Worm (Caenorhabditis elegans): ENCODE results near the gene F25B3.2.

Gene F25B3.2

DNA sequence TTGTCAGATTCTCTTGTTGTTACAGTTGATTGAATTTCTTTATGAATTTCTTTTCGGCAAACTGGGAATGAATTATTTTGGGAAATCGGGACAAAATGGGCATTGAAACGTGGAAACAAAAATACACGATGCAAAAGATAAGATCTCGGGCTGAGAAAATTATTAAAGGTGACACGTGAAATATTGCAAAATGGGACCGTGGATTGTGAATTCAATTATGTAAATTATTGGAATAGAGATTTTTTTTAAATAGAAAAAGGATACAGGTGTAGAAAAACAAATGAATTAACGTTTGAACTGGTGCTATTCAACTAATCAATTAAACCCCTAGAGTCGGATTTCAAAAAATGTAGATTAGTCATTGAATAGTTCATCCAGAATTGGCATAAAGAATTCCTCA, 8.4 kb upstream of the F25B3.2 start, which contains the start of gene F25B3.4:
Gene F25B3.4, minus strand, starts transcription at position 101 of the 400 bp plus-strand sequence.
- TF ChIP-seq isw-1 (GFP tag; IDR thresholded peaks at IDR 0.05) = no peak
- no peak for TF ChIP-seq dsc-1 (tag; optimal IDR thresholded peaks at IDR 0.05)
- no peak for TF ChIP-seq lin-39 (tag; optimal IDR thresholded peaks at IDR 0.05)
- TF ChIP-seq lsy-2 (tag; optimal IDR thresholded peaks at IDR 0.05) = no peak
- TF ChIP-seq C04F5.9 (tag; optimal IDR thresholded peaks at IDR 0.05) = no peak
- no peak for TF ChIP-seq nhr-19 (GFP tag; conservative IDR thresholded peaks at IDR 0.05)
- TF ChIP-seq ces-1 (GFP tag; optimal IDR thresholded peaks at IDR 0.05) = no peak
- no peak for TF ChIP-seq fkh-8 (tag; optimal IDR thresholded peaks at IDR 0.05)

ce11 chrV:9570197-9570596, 6.9 kb upstream of the F25B3.2 start, which contains the start of gene F25B3.5:
F25B3.5 (minus strand) TSS chrV:9570297.
- TF ChIP-seq lin-15B (tag; optimal IDR thresholded peaks at IDR 0.05) (no peak), unc-86 (tag; optimal IDR thresholded peaks at IDR 0.05) (no peak), elt-2 (tag; optimal IDR thresholded peaks at IDR 0.05) (peak; percentile 41), efl-1 (optimal IDR thresholded peaks at IDR 0.05) (no peak), efl-1 (GFP tag; optimal IDR thresholded peaks at IDR 0.05 in 1 of 2) (no peak)

DNA sequence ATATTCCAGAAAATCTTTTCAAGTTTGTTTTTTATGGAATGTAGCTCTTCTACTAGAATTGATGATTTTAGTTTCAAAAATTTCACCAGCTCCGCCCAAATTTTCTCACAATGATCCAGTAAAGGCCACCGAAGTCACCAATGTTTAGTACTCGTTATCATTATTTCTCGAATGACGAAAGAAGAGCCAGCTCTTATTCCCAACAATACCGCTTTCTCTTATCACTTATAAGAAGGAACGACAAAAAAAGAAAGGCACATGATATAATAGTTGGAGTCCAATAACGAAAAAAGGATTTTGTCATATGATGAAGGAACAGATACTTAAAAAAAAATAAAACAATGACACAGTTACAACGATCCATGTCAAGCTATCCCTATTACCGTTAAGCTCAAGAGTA, 6.0 kb upstream of the F25B3.2 start:
- TF ChIP-seq lin-39 (tag; optimal IDR thresholded peaks at IDR 0.05) = no peak
- peak; percentile 68 for TF ChIP-seq elt-2 (tag; optimal IDR thresholded peaks at IDR 0.05)

- TF ChIP-seq lir-3 (tag; optimal IDR thresholded peaks at IDR 0.05; ENCODE audit: poor library complexity) = no peak
- TF ChIP-seq blmp-1 (tag; optimal IDR thresholded peaks at IDR 0.05) = peak; percentile 30
Measured at ce11 chrV:9571673-9572072, 5.4 kb upstream of the F25B3.2 start.

- TF ChIP-seq unc-130 (tag; optimal IDR thresholded peaks at IDR 0.05) (peak; percentile 44), jun-1 (tag; optimal IDR thresholded peaks at IDR 0.05) (no peak), ztf-4 (tag; optimal IDR thresholded peaks at IDR 0.05) (peak; percentile 47), fkh-4 (tag; optimal IDR thresholded peaks at IDR 0.05; ENCODE audit: borderline replicate concordance) (no peak), nhr-85 (tag) (peak; percentile 75), aha-1 (tag; optimal IDR thresholded peaks at IDR 0.05) (no peak), ets-5 (GFP tag; IDR thresholded peaks at IDR 0.05) (no peak), ceh-63 (GFP tag; optimal IDR thresholded peaks at IDR 0.05) (no peak), nhr-237 (tag; optimal IDR thresholded peaks at IDR 0.05) (no peak), fkh-8 (tag; optimal IDR thresholded peaks at IDR 0.05) (no peak), nhr-47 (tag; optimal IDR thresholded peaks at IDR 0.05) (peak; percentile 58), lin-35 (GFP tag; optimal IDR thresholded peaks at IDR 0.05) (peak; percentile 29 to 60), nhr-11 (tag; optimal IDR thresholded peaks at IDR 0.05) (no peak), mep-1 (tag; optimal IDR thresholded peaks at IDR 0.05) (peak; percentile 46), nhr-90 (tag; optimal IDR thresholded peaks at IDR 0.05; ENCODE audit: poor library complexity) (peak; percentile 69), pax-3 (tag; optimal IDR thresholded peaks at IDR 0.05) (no peak), irx-1 (tag; optimal IDR thresholded peaks at IDR 0.05) (peak; percentile 30), mdl-1 (tag; optimal IDR thresholded peaks at IDR 0.05) (peak in 1 of 2 experiments; percentile 48), C04F5.9 (tag; optimal IDR thresholded peaks at IDR 0.05) (no peak), pag-3 (tag; optimal IDR thresholded peaks at IDR 0.05; ENCODE audit: borderline replicate concordance, insufficient read depth) (no peak), unc-86 (tag; optimal IDR thresholded peaks at IDR 0.05) (peak; percentile 23), nhr-28 (tag; optimal IDR thresholded peaks at IDR 0.05) (no peak), ceh-8 (GFP tag; optimal IDR thresholded peaks at IDR 0.05) (no peak), isw-1 (GFP tag; IDR thresholded peaks at IDR 0.05) (no peak), dpl-1 (GFP tag; optimal IDR thresholded peaks at IDR 0.05) (peak; percentile 30 to 50 (median 47)), alr-1 (tag; optimal IDR thresholded peaks at IDR 0.05; ENCODE audit: borderline replicate concordance) (no peak), elt-2 (tag; optimal IDR thresholded peaks at IDR 0.05) (peak; percentile 22), skn-1 (tag; optimal IDR thresholded peaks at IDR 0.05) (peak; percentile 58), C34B4.2 (tag; optimal IDR thresholded peaks at IDR 0.05) (no peak), efl-3 (GFP tag; optimal IDR thresholded peaks at IDR 0.05) (no peak), egl-13 (tag; optimal IDR thresholded peaks at IDR 0.05) (no peak), unc-98 (GFP tag; IDR thresholded peaks at IDR 0.05) (no peak), nhr-71 (tag; optimal IDR thresholded peaks at IDR 0.05) (peak; percentile 58)
Measured at ce11 chrV:9582594-9583322, 5.7 kb downstream of the F25B3.2 start, which contains the start of gene rtfo-1. rtfo-1 (minus strand) TSS chrV:9582644.

Measured in whole organism, L1 larva.